ENCODE assay signal across 5 fruit fly cellular contexts in genomic region chr3L:11119396-11119900, dm6.
TF ChIP-seq lines count a peak whose summit lies in the region.

No protein-coding gene starts in this region.

- TF ChIP-seq CTCF in whole organism, embryonic (GFP tag; optimal IDR thresholded peaks at IDR 0.05; lab: Kevin White, UChicago): no peak

TF ChIP-seq in whole organism, adult, 20 proteins besides CTCF, POLR2A, EP300 and RAD21:
- TF ChIP-seq CG1620 (GFP tag; optimal IDR thresholded peaks at IDR 0.05; lab: Kevin White, UChicago) (peak; percentile 20), tj (GFP tag; optimal IDR thresholded peaks at IDR 0.05; lab: Kevin White, UChicago) (no peak), ovo (GFP tag; optimal IDR thresholded peaks at IDR 0.05; lab: Kevin White, UChicago) (no peak), CG7045 (GFP tag; optimal IDR thresholded peaks at IDR 0.05; lab: Kevin White, UChicago) (peak; percentile 1), Mnt (GFP tag; optimal IDR thresholded peaks at IDR 0.05; lab: Kevin White, UChicago) (peak; percentile 7), CG14711 (tag; optimal IDR thresholded peaks at IDR 0.05; lab: Kevin White, UChicago) (peak; percentile 77), CG11617 (GFP tag; optimal IDR thresholded peaks at IDR 0.05; lab: Kevin White, UChicago) (no peak), Crg-1 (GFP tag; optimal IDR thresholded peaks at IDR 0.05; lab: Kevin White, UChicago) (peak; percentile 56), Hr96 (GFP tag; optimal IDR thresholded peaks at IDR 0.05; lab: Kevin White, UChicago) (no peak), bab1 (GFP tag; optimal IDR thresholded peaks at IDR 0.05; lab: Kevin White, UChicago) (no peak), CG12768 (GFP tag; optimal IDR thresholded peaks at IDR 0.05; lab: Kevin White, UChicago) (peak; percentile 15), pad (GFP tag; optimal IDR thresholded peaks at IDR 0.05; lab: Kevin White, UChicago) (peak; percentile 10)

TF ChIP-seq in whole organism, embryonic, 481 proteins besides CTCF, POLR2A, EP300 and RAD21 (continues in another document):
- TF ChIP-seq grau (tag; optimal IDR thresholded peaks at IDR 0.05; lab: Kevin White, UChicago): peak; percentile 5
- TF ChIP-seq seq (GFP tag; IDR thresholded peaks at IDR 0.05; lab: Robert Waterston, UW): no peak
- no peak for TF ChIP-seq Sry-β (GFP tag; optimal IDR thresholded peaks at IDR 0.05; lab: Kevin White, UChicago)
- TF ChIP-seq fd64A (GFP tag; optimal IDR thresholded peaks at IDR 0.05; lab: Kevin White, UChicago): no peak
- TF ChIP-seq Pdp1 (GFP tag; optimal IDR thresholded peaks at IDR 0.05; lab: Kevin White, UChicago): no peak
- no peak for TF ChIP-seq Sin3A (optimal IDR thresholded peaks at IDR 0.05; lab: Kevin White, UChicago)
- no peak for TF ChIP-seq Nf-YB (GFP tag; optimal IDR thresholded peaks at IDR 0.05; lab: Kevin White, UChicago)
- TF ChIP-seq Gug (GFP tag; IDR thresholded peaks at IDR 0.05; lab: Robert Waterston, UW): peak; percentile 40; the same call in 1 of the 4 replicates
- no peak for TF ChIP-seq caup (GFP tag; optimal IDR thresholded peaks at IDR 0.05; lab: Kevin White, UChicago; ENCODE audit: severe bottlenecking)
- TF ChIP-seq slbo (GFP tag; IDR thresholded peaks at IDR 0.05; lab: Robert Waterston, UW): peak; percentile 66
- peak; percentile 23; the same call in 1 of the 2 replicates for TF ChIP-seq CG6272 (GFP tag; IDR thresholded peaks at IDR 0.05; lab: Robert Waterston, UW)
- TF ChIP-seq Scr (GFP tag; IDR thresholded peaks at IDR 0.05; lab: Robert Waterston, UW; ENCODE audit: partially characterized antibody): no peak
- TF ChIP-seq lov (optimal IDR thresholded peaks at IDR 0.05; lab: Kevin White, UChicago): no peak
- peak; percentile 35; the same call in 1 of the 3 replicates for TF ChIP-seq lov (GFP tag; IDR thresholded peaks at IDR 0.05; lab: Robert Waterston, UW)
- peak; percentile 54 for TF ChIP-seq sisA (GFP tag; IDR thresholded peaks at IDR 0.05; lab: Robert Waterston, UW)
- no peak for TF ChIP-seq Oaz (GFP tag; IDR thresholded peaks at IDR 0.05; lab: Robert Waterston, UW)
- no peak for TF ChIP-seq Atf3 (GFP tag; optimal IDR thresholded peaks at IDR 0.05; lab: Kevin White, UChicago)
- TF ChIP-seq scrt (GFP tag; optimal IDR thresholded peaks at IDR 0.05; lab: Kevin White, UChicago): no peak
- TF ChIP-seq CG8290 (GFP tag; optimal IDR thresholded peaks at IDR 0.05; lab: Kevin White, UChicago): no peak
- TF ChIP-seq CG8290 (tag; optimal IDR thresholded peaks at IDR 0.05; lab: Kevin White, UChicago): peak in 1 of 2 experiments; percentile 59

TF ChIP-seq in whole organism, prepupa, 60 proteins besides CTCF, POLR2A, EP300 and RAD21 (continues in another document):
- TF ChIP-seq CG8119 (GFP tag; IDR thresholded peaks at IDR 0.05; lab: Robert Waterston, UW) (no peak; the same call in 2 of the 3 replicates), acj6 (GFP tag; optimal IDR thresholded peaks at IDR 0.05; lab: Kevin White, UChicago) (no peak), spab (GFP tag; optimal IDR thresholded peaks at IDR 0.05; lab: Kevin White, UChicago) (no peak), CG31627 (GFP tag; optimal IDR thresholded peaks at IDR 0.05; lab: Kevin White, UChicago) (peak; percentile 19), CG8319 (GFP tag; optimal IDR thresholded peaks at IDR 0.05; lab: Kevin White, UChicago) (no peak), Met (GFP tag; optimal IDR thresholded peaks at IDR 0.05; lab: Kevin White, UChicago) (peak; percentile 5), CG6792 (GFP tag; optimal IDR thresholded peaks at IDR 0.05; lab: Kevin White, UChicago) (no peak), Eip75B (GFP tag; optimal IDR thresholded peaks at IDR 0.05; lab: Kevin White, UChicago) (no peak), topi (GFP tag; optimal IDR thresholded peaks at IDR 0.05; lab: Kevin White, UChicago) (no peak), CG15336 (GFP tag; IDR thresholded peaks at IDR 0.05; lab: Robert Waterston, UW) (no peak), CG3032 (tag; optimal IDR thresholded peaks at IDR 0.05; lab: Kevin White, UChicago) (peak; percentile 4), Hr39 (GFP tag; optimal IDR thresholded peaks at IDR 0.05; lab: Kevin White, UChicago) (peak; percentile 7), CG6808 (GFP tag; optimal IDR thresholded peaks at IDR 0.05; lab: Kevin White, UChicago) (no peak), CG4318 (GFP tag; optimal IDR thresholded peaks at IDR 0.05; lab: Kevin White, UChicago) (no peak), CG11762 (GFP tag; optimal IDR thresholded peaks at IDR 0.05; lab: Kevin White, UChicago; ENCODE audit: insufficient read depth) (no peak), net (GFP tag; optimal IDR thresholded peaks at IDR 0.05; lab: Kevin White, UChicago) (no peak), CG11294 (GFP tag; IDR thresholded peaks at IDR 0.05; lab: Robert Waterston, UW) (no peak), OdsH (GFP tag; optimal IDR thresholded peaks at IDR 0.05; lab: Kevin White, UChicago) (no peak), cyc (GFP tag; optimal IDR thresholded peaks at IDR 0.05; lab: Kevin White, UChicago) (no peak), Sox14 (GFP tag; optimal IDR thresholded peaks at IDR 0.05; lab: Kevin White, UChicago) (peak; percentile 18), Lpt (GFP tag; optimal IDR thresholded peaks at IDR 0.05; lab: Kevin White, UChicago) (no peak), Blimp-1 (GFP tag; optimal IDR thresholded peaks at IDR 0.05; lab: Kevin White, UChicago) (no peak)

TF ChIP-seq in whole organism, pupa, 21 proteins besides CTCF, POLR2A, EP300 and RAD21:
- TF ChIP-seq CG10348 (GFP tag; IDR thresholded peaks at IDR 0.05; lab: Robert Waterston, UW) (no peak), fd96Ca (GFP tag; IDR thresholded peaks at IDR 0.05; lab: Robert Waterston, UW) (peak; percentile 50; the same call in 2 of the 3 replicates), gl (tag; optimal IDR thresholded peaks at IDR 0.05; lab: Kevin White, UChicago) (no peak), CG34367 (tag; optimal IDR thresholded peaks at IDR 0.05; lab: Kevin White, UChicago) (no peak), rn (GFP tag; IDR thresholded peaks at IDR 0.05; lab: Robert Waterston, UW) (peak; percentile 46), D1 (tag; optimal IDR thresholded peaks at IDR 0.05; lab: Kevin White, UChicago) (no peak), CG17806 (tag; optimal IDR thresholded peaks at IDR 0.05; lab: Kevin White, UChicago) (no peak), CG4496 (GFP tag; IDR thresholded peaks at IDR 0.05; lab: Robert Waterston, UW) (peak; percentile 60; the same call in 2 of the 3 replicates), Ets98B (GFP tag; IDR thresholded peaks at IDR 0.05; lab: Robert Waterston, UW) (peak; percentile 29; the same call in 1 of the 2 replicates), CG8159 (tag; optimal IDR thresholded peaks at IDR 0.05; lab: Kevin White, UChicago) (no peak), Pif1A (GFP tag; optimal IDR thresholded peaks at IDR 0.05; lab: Kevin White, UChicago) (no peak), CG32121 (GFP tag; IDR thresholded peaks at IDR 0.05; lab: Robert Waterston, UW) (no peak)
TF ChIP-seq in whole organism, pupa: peak in this region for 4.

TF ChIP-seq in whole organism, wandering third instar larva, 38 proteins besides CTCF, POLR2A, EP300 and RAD21:
- TF ChIP-seq dmrt93B (GFP tag; optimal IDR thresholded peaks at IDR 0.05; lab: Kevin White, UChicago) (peak; percentile 6), Sp1 (GFP tag; optimal IDR thresholded peaks at IDR 0.05; lab: Kevin White, UChicago) (no peak), pan (optimal IDR thresholded peaks at IDR 0.05; lab: Kevin White, UChicago) (no peak), Abd-B (GFP tag; optimal IDR thresholded peaks at IDR 0.05; lab: Kevin White, UChicago) (no peak), jim (GFP tag; optimal IDR thresholded peaks at IDR 0.05; lab: Kevin White, UChicago) (peak; percentile 42), ey (GFP tag; optimal IDR thresholded peaks at IDR 0.05; lab: Kevin White, UChicago) (peak; percentile 18), psq (GFP tag; optimal IDR thresholded peaks at IDR 0.05; lab: Kevin White, UChicago) (peak; percentile 41), HLH106 (tag; optimal IDR thresholded peaks at IDR 0.05; lab: Kevin White, UChicago) (peak; percentile 30)
